Worm (Caenorhabditis elegans): ENCODE data around the gene C01G5.4.

The C01G5.4 gene

ce11 chrIV:6555388-6556330 lies 24.1 kb downstream of the C01G5.4 start, which contains the start of gene paqr-1 (continued):
- TF ChIP-seq nhr-12 (tag; optimal IDR thresholded peaks at IDR 0.05) (no peak), nhr-28 (tag; optimal IDR thresholded peaks at IDR 0.05) (no peak), egl-27 (tag; optimal IDR thresholded peaks at IDR 0.05) (no peak), nhr-237 (tag; optimal IDR thresholded peaks at IDR 0.05) (no peak), pqm-1 (tag; optimal IDR thresholded peaks at IDR 0.05) (peak; percentile 29), ztf-4 (tag; optimal IDR thresholded peaks at IDR 0.05) (no peak), snpc-4 (tag; optimal IDR thresholded peaks at IDR 0.05) (no peak), hmg-11 (tag; optimal IDR thresholded peaks at IDR 0.05) (no peak), sea-2 (GFP tag; optimal IDR thresholded peaks at IDR 0.05) (no peak), ceh-16 (tag; optimal IDR thresholded peaks at IDR 0.05) (no peak), ama-1 (optimal IDR thresholded peaks at IDR 0.05) (no peak), ZK546.5 (tag; optimal IDR thresholded peaks at IDR 0.05) (no peak), eor-1 (tag; optimal IDR thresholded peaks at IDR 0.05) (no peak), nhr-67 (tag; optimal IDR thresholded peaks at IDR 0.05) (no peak), pha-4 (tag; optimal IDR thresholded peaks at IDR 0.05) (peak; percentile 6), fkh-2 (tag; optimal IDR thresholded peaks at IDR 0.05) (no peak), daf-12 (tag; optimal IDR thresholded peaks at IDR 0.05) (no peak), ceh-28 (tag; optimal IDR thresholded peaks at IDR 0.05) (no peak), nfya-1 (tag; optimal IDR thresholded peaks at IDR 0.05; ENCODE audit: insufficient read depth) (peak; percentile 37), unc-39 (tag; optimal IDR thresholded peaks at IDR 0.05) (no peak), jun-1 (tag; optimal IDR thresholded peaks at IDR 0.05) (no peak)

ce11 chrIV:6556624-6557368 lies 25.2 kb downstream of the C01G5.4 start, which contains the start of gene try-3:
Gene try-3, plus strand, starts transcription at chrIV:6557155.
- no peak for TF ChIP-seq ceh-9 (tag; optimal IDR thresholded peaks at IDR 0.05)
- peak; percentile 77 for TF ChIP-seq hmg-11 (tag; optimal IDR thresholded peaks at IDR 0.05)
- no peak for TF ChIP-seq mml-1 (tag; optimal IDR thresholded peaks at IDR 0.05)
- no peak for TF ChIP-seq ama-1 (optimal IDR thresholded peaks at IDR 0.05)
- TF ChIP-seq lsy-12 (tag; optimal IDR thresholded peaks at IDR 0.05): peak; percentile 21
- TF ChIP-seq mdl-1 (tag; optimal IDR thresholded peaks at IDR 0.05): no peak
- TF ChIP-seq nhr-76 (tag; optimal IDR thresholded peaks at IDR 0.05): no peak
- TF ChIP-seq elt-1 (tag; optimal IDR thresholded peaks at IDR 0.05): no peak
- TF ChIP-seq ztf-11 (tag; optimal IDR thresholded peaks at IDR 0.05): no peak
- no peak for TF ChIP-seq aly-2 (tag; optimal IDR thresholded peaks at IDR 0.05)
- peak; percentile 88 for TF ChIP-seq lin-39 (tag; optimal IDR thresholded peaks at IDR 0.05)
- TF ChIP-seq nhr-67 (tag; optimal IDR thresholded peaks at IDR 0.05): no peak
- TF ChIP-seq zag-1 (tag; optimal IDR thresholded peaks at IDR 0.05): no peak
- no peak for TF ChIP-seq fkh-10 (GFP tag; optimal IDR thresholded peaks at IDR 0.05)
- TF ChIP-seq nhr-28 (tag; optimal IDR thresholded peaks at IDR 0.05): no peak
- no peak for TF ChIP-seq ZK546.5 (tag; optimal IDR thresholded peaks at IDR 0.05)
- peak; percentile 56 for TF ChIP-seq elt-2 (tag; optimal IDR thresholded peaks at IDR 0.05)
- TF ChIP-seq nhr-237 (tag; optimal IDR thresholded peaks at IDR 0.05): no peak
- no peak for TF ChIP-seq tbx-2 (tag; optimal IDR thresholded peaks at IDR 0.05)
- TF ChIP-seq daf-12 (tag; optimal IDR thresholded peaks at IDR 0.05): no peak
- TF ChIP-seq snpc-4 (tag; optimal IDR thresholded peaks at IDR 0.05): peak; percentile 58
- no peak for TF ChIP-seq egl-5 (tag; optimal IDR thresholded peaks at IDR 0.05)
- TF ChIP-seq fkh-2 (tag; optimal IDR thresholded peaks at IDR 0.05): no peak
- TF ChIP-seq fos-1 (tag; optimal IDR thresholded peaks at IDR 0.05): no peak
- no peak for TF ChIP-seq ceh-82 (tag; optimal IDR thresholded peaks at IDR 0.05)
- TF ChIP-seq jun-1 (tag; optimal IDR thresholded peaks at IDR 0.05): no peak
- TF ChIP-seq eor-1 (tag; optimal IDR thresholded peaks at IDR 0.05): no peak
- peak; percentile 71 for TF ChIP-seq nfya-1 (tag; optimal IDR thresholded peaks at IDR 0.05; ENCODE audit: insufficient read depth)
- TF ChIP-seq nhr-11 (tag; optimal IDR thresholded peaks at IDR 0.05): no peak
- no peak for TF ChIP-seq unc-39 (tag; optimal IDR thresholded peaks at IDR 0.05)
- no peak for TF ChIP-seq unc-62 (GFP tag; optimal IDR thresholded peaks at IDR 0.05)
- no peak for TF ChIP-seq nhr-12 (tag; optimal IDR thresholded peaks at IDR 0.05)
- TF ChIP-seq ceh-28 (tag; optimal IDR thresholded peaks at IDR 0.05): no peak
- TF ChIP-seq ztf-4 (tag; optimal IDR thresholded peaks at IDR 0.05): no peak
- TF ChIP-seq skn-1 (tag; optimal IDR thresholded peaks at IDR 0.05): peak; percentile 33
- TF ChIP-seq pqm-1 (tag; optimal IDR thresholded peaks at IDR 0.05): peak; percentile 43
- TF ChIP-seq nhr-25 (tag; optimal IDR thresholded peaks at IDR 0.05): no peak
- no peak for TF ChIP-seq ceh-16 (tag; optimal IDR thresholded peaks at IDR 0.05)
- TF ChIP-seq nhr-23 (tag; optimal IDR thresholded peaks at IDR 0.05): peak; percentile 32
- peak in 1 of 3 experiments; percentile 63 for TF ChIP-seq elt-3 (tag; optimal IDR thresholded peaks at IDR 0.05)
- no peak for TF ChIP-seq sea-2 (GFP tag; optimal IDR thresholded peaks at IDR 0.05)
- peak; percentile 76 for TF ChIP-seq nhr-43 (tag; optimal IDR thresholded peaks at IDR 0.05; ENCODE audit: poor library complexity, severe bottlenecking)
- TF ChIP-seq lin-15B (tag; optimal IDR thresholded peaks at IDR 0.05): peak; percentile 49
- TF ChIP-seq pha-4 (tag; optimal IDR thresholded peaks at IDR 0.05): peak; percentile 70
- peak; percentile 33 for TF ChIP-seq egl-27 (tag; optimal IDR thresholded peaks at IDR 0.05)

Data from whole organism, L3 larva.